Worm (Caenorhabditis elegans) whole organism, L1 larva: Measurements from ENCODE around the gene phb-2.

Experiments
- C16A3.4 ChIP-seq: fragments of 150-350 bp; optimal IDR thresholded peaks from 2 replicates; lab custom pipeline; 2014; ENCODE audit warnings: missing biosample characterization, missing genetic modification characterization
- F16B12.6 ChIP-seq: fragments of 150-350 bp; optimal IDR thresholded peaks from 2 replicates; lab custom pipeline; 2014; ENCODE audit warnings: missing biosample characterization, missing genetic modification characterization
- Y116A8C.19 ChIP-seq: sonication (generic microtip); optimal IDR thresholded peaks from 2 replicates; lab custom pipeline; 2016; ENCODE audit warnings: missing compliant biosample characterization, missing genetic modification characterization, borderline replicate concordance
- ama-1 ChIP-seq: fragments of 150-350 bp; optimal IDR thresholded peaks from 2 replicates; lab custom pipeline; 2014
- blmp-1 ChIP-seq: fragments of 150-350 bp; optimal IDR thresholded peaks from 2 replicates; lab custom pipeline; 2014; ENCODE audit warnings: missing biosample characterization, missing genetic modification characterization
- ceh-8 ChIP-seq: fragments of 200-800 bp; sonication (Bioruptor generic); optimal IDR thresholded peaks from 2 replicates; lab custom pipeline; 2018; ENCODE audit warnings: mild to moderate bottlenecking, missing genetic modification characterization, moderate library complexity, missing compliant biosample characterization
- ceh-88 ChIP-seq: fragments of 200-800 bp; sonication (Bioruptor generic); IDR thresholded peaks from 2 replicates; pipeline ENCODE4 v1.3.6; 2022; ENCODE audit warnings: missing genetic modification characterization, missing compliant biosample characterization
- ces-1 ChIP-seq: fragments of 150-350 bp; optimal IDR thresholded peaks from 2 replicates; lab custom pipeline; 2014; ENCODE audit warnings: missing biosample characterization, missing genetic modification reagents, missing genetic modification characterization
- dpl-1 ChIP-seq, 3 experiments: fragments of 150-350 bp in 2 of 3; sonication (generic microtip) in 1 of 3; optimal IDR thresholded peaks; 2 replicates each; lab custom pipeline; 2014 to 2017; ENCODE audit warnings: missing biosample characterization in 3 of 3, missing genetic modification characterization in 3 of 3, missing genetic modification reagents in 3 of 3
- egl-13 ChIP-seq: sonication (generic microtip); optimal IDR thresholded peaks from 2 replicates; lab custom pipeline; 2016; ENCODE audit warnings: missing genotype, missing genetic modification reagents, missing genetic modification characterization, missing compliant biosample characterization
- elt-2 ChIP-seq: sonication (generic microtip); optimal IDR thresholded peaks from 2 replicates; lab custom pipeline; 2016; ENCODE audit warnings: missing genetic modification characterization, mild to moderate bottlenecking, inconsistent platforms, missing compliant biosample characterization, missing genetic modification reagents
- fkh-10 ChIP-seq: sonication (generic microtip); optimal IDR thresholded peaks from 2 replicates; lab custom pipeline; 2017; ENCODE audit warnings: missing biosample characterization, missing genetic modification reagents, missing genetic modification characterization
- fkh-8 ChIP-seq: sonication (generic microtip); optimal IDR thresholded peaks from 2 replicates; lab custom pipeline; 2016; ENCODE audit warnings: mild to moderate bottlenecking, missing genetic modification characterization, missing compliant biosample characterization
- grh-1 ChIP-seq: fragments of 200-800 bp; sonication (Bioruptor generic); IDR thresholded peaks from 2 replicates; pipeline ENCODE4 v1.3.6; 2022; ENCODE audit warnings: missing genetic modification reagents, missing genetic modification characterization, missing compliant biosample characterization
- hpl-2 ChIP-seq: fragments of 150-350 bp; optimal IDR thresholded peaks from 2 replicates; lab custom pipeline; 2014; ENCODE audit warnings: missing biosample characterization, missing genetic modification reagents, missing genetic modification characterization
- irx-1 ChIP-seq: sonication (generic microtip); optimal IDR thresholded peaks from 2 replicates; lab custom pipeline; 2016; ENCODE audit warnings: missing genetic modification characterization, missing compliant biosample characterization
- isw-1 ChIP-seq: fragments of 200-800 bp; sonication (Bioruptor generic); IDR thresholded peaks from 2 replicates; pipeline ENCODE4 v1.3.6; 2022; ENCODE audit warnings: missing genetic modification characterization, missing compliant biosample characterization
- lin-14 ChIP-seq: fragments of 200-800 bp; sonication (Bioruptor generic); optimal IDR thresholded peaks from 2 replicates; lab custom pipeline; 2018; ENCODE audit warnings: mild to moderate bottlenecking, missing genetic modification characterization, moderate library complexity, missing compliant biosample characterization
- lin-15B ChIP-seq: fragments of 150-350 bp; sonication (generic microtip); optimal IDR thresholded peaks from 3 replicates; lab custom pipeline; 2014; ENCODE audit warnings: missing biosample characterization, missing genetic modification characterization
- lin-35 ChIP-seq, 2 experiments: fragments of 150-350 bp; optimal IDR thresholded peaks; 2 replicates each; lab custom pipeline; 2014; ENCODE audit warnings: missing biosample characterization in 2 of 2, missing genetic modification characterization in 2 of 2, missing genetic modification reagents in 2 of 2
- lir-3 ChIP-seq: sonication (generic microtip); optimal IDR thresholded peaks from 2 replicates; lab custom pipeline; 2016; ENCODE audit warnings: mild to moderate bottlenecking, missing genetic modification characterization, moderate library complexity, missing compliant biosample characterization; ENCODE audit not compliant: poor library complexity
- lsy-2 ChIP-seq, 2 experiments: fragments of 150-350 bp; optimal IDR thresholded peaks; 2 replicates each; lab custom pipeline; 2014; ENCODE audit warnings: missing biosample characterization in 2 of 2, missing genetic modification characterization in 2 of 2
- mdl-1 ChIP-seq, 2 experiments: fragments of 150-350 bp; optimal IDR thresholded peaks; 2 replicates each; lab custom pipeline; 2014 to 2017; ENCODE audit warnings: missing biosample characterization in 2 of 2, missing genetic modification characterization in 2 of 2, inconsistent platforms in 1 of 2
- mep-1 ChIP-seq: fragments of 150-350 bp; optimal IDR thresholded peaks from 2 replicates; lab custom pipeline; 2014; ENCODE audit warnings: missing biosample characterization, missing genetic modification characterization
- nhr-19 ChIP-seq: fragments of 200-800 bp; sonication (Bioruptor generic); conservative IDR thresholded peaks from 2 replicates; pipeline ENCODE4 v1.3.6; 2022; ENCODE audit warnings: missing genetic modification characterization, missing compliant biosample characterization
- nhr-20 ChIP-seq: sonication (generic microtip); optimal IDR thresholded peaks from 2 replicates; lab custom pipeline; 2016; ENCODE audit warnings: mild to moderate bottlenecking, missing genetic modification characterization, missing compliant biosample characterization
- nhr-237 ChIP-seq: fragments of 150-350 bp; optimal IDR thresholded peaks from 2 replicates; lab custom pipeline; 2014; ENCODE audit warnings: missing biosample characterization, missing genetic modification characterization
- nhr-47 ChIP-seq: sonication (generic microtip); optimal IDR thresholded peaks from 2 replicates; lab custom pipeline; 2016; ENCODE audit warnings: mild to moderate bottlenecking, missing genetic modification characterization, moderate library complexity, missing compliant biosample characterization
- nhr-71 ChIP-seq: sonication (generic microtip); optimal IDR thresholded peaks from 2 replicates; lab custom pipeline; 2016; ENCODE audit warnings: mild to moderate bottlenecking, missing genetic modification characterization, moderate library complexity, missing compliant biosample characterization
- nhr-77 ChIP-seq: fragments of 150-350 bp; optimal IDR thresholded peaks from 2 replicates; lab custom pipeline; 2014; ENCODE audit warnings: missing biosample characterization, missing genetic modification characterization
- nhr-84 ChIP-seq: sonication (generic microtip); optimal IDR thresholded peaks from 2 replicates; lab custom pipeline; 2017; ENCODE audit warnings: missing biosample characterization, missing genetic modification characterization
- nhr-85 ChIP-seq: sonication (generic microtip); peaks from one replicate; lab custom pipeline; 2016; ENCODE audit warnings: missing genetic modification characterization, inconsistent platforms, missing compliant biosample characterization
- pax-3 ChIP-seq: fragments of 200-800 bp; sonication (Bioruptor generic); optimal IDR thresholded peaks from 2 replicates; lab custom pipeline; 2018; ENCODE audit warnings: mild to moderate bottlenecking, missing genetic modification characterization, moderate library complexity, missing compliant biosample characterization
- pqm-1 ChIP-seq: sonication (generic microtip); optimal IDR thresholded peaks from 3 replicates; lab custom pipeline; 2017; ENCODE audit warnings: missing biosample characterization, missing genetic modification characterization
- skn-1 ChIP-seq: fragments of 150-350 bp; optimal IDR thresholded peaks from 2 replicates; lab custom pipeline; 2014; ENCODE audit warnings: missing biosample characterization, missing genetic modification characterization
- snu-23 ChIP-seq: sonication (generic microtip); optimal IDR thresholded peaks from 2 replicates; lab custom pipeline; 2016; ENCODE audit warnings: missing genetic modification characterization, missing compliant biosample characterization
- sox-4 ChIP-seq: sonication (generic microtip); optimal IDR thresholded peaks from 2 replicates; lab custom pipeline; 2016; ENCODE audit warnings: missing genetic modification characterization, missing compliant biosample characterization
- sup-37 ChIP-seq: fragments of 200-800 bp; sonication (Bioruptor generic); optimal IDR thresholded peaks from 2 replicates; lab custom pipeline; 2018; ENCODE audit warnings: mild to moderate bottlenecking, missing genetic modification characterization, missing compliant biosample characterization
- swsn-7 ChIP-seq: sonication (generic microtip); optimal IDR thresholded peaks from 2 replicates; lab custom pipeline; 2016; ENCODE audit warnings: missing genetic modification characterization, missing compliant biosample characterization
- tbx-2 ChIP-seq: sonication (generic microtip); optimal IDR thresholded peaks from 2 replicates; lab custom pipeline; 2016; ENCODE audit warnings: missing genetic modification characterization, missing compliant biosample characterization
- unc-62 ChIP-seq: fragments of 150-350 bp; optimal IDR thresholded peaks from 2 replicates; lab custom pipeline; 2014; ENCODE audit warnings: missing biosample characterization, missing genetic modification reagents, missing genetic modification characterization
- unc-98 ChIP-seq: fragments of 200-800 bp; sonication (Bioruptor generic); IDR thresholded peaks from 2 replicates; pipeline ENCODE4 v1.3.6; 2022; ENCODE audit warnings: missing genetic modification characterization, missing compliant biosample characterization
- vab-15 ChIP-seq: sonication (generic microtip); optimal IDR thresholded peaks from 2 replicates; lab custom pipeline; 2017; ENCODE audit warnings: missing genotype, mild to moderate bottlenecking, missing genetic modification characterization, missing compliant biosample characterization

Gene phb-2

DNA sequence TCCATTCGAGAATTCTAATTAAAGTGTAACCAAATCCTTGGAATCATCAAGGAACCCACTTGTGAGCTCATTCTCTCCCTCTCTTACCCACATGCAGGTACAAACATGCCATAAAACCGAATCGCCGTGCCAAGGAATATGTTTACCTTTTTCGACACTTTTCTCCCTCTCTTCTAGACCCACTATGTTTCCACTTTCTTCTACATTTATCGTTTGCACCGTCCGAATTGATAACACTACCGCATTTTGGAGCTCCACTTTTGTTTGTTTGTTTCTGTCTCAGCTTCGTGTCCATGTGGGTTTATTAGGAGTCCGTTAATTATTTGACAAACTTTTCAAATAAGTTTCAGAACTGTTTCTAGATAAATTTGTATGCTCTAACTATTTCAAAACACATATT lies 30.7 kb downstream of the phb-2 start:
- TF ChIP-seq ces-1 (GFP tag; lab: Kevin White, UChicago) = no peak
- TF ChIP-seq nhr-71 (tag; lab: Kevin White, UChicago) = no peak
- peak; percentile 38 for TF ChIP-seq elt-2 (tag; lab: Kevin White, UChicago)
- no peak for TF ChIP-seq pax-3 (tag; lab: Kevin White, UChicago)
- no peak for TF ChIP-seq blmp-1 (tag; lab: Kevin White, UChicago)
- no peak for TF ChIP-seq nhr-85 (tag; lab: Kevin White, UChicago)
- TF ChIP-seq dpl-1 (GFP tag; optimal IDR thresholded peaks at IDR 0.05; lab: Kevin White, UChicago) = no peak
- TF ChIP-seq lsy-2 (tag; optimal IDR thresholded peaks at IDR 0.05; lab: Kevin White, UChicago) = no peak
- no peak for TF ChIP-seq unc-62 (GFP tag; lab: Kevin White, UChicago)

DNA sequence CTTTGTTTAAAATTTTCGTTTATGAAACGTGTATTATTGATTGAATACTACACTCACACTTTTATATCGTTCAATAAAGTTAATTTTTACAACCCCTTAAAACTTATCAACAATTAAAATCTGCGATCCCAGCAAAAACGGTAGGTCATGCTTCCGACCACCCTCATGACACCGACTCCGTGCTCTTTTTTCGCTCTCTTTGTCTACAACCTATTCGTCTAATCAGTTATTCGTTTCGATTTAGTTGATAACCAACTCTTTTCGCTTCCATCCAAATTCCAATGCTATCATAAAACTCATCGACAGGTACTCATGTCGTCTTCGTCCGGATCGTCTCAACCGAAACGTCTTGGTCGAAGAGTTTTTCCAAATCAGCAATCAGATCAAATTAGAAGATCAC lies 31.9 kb downstream of the phb-2 start, which contains the start of gene F13H8.1:
Gene F13H8.1 (plus strand): TSS at position 311 of the 400 bp plus-strand sequence.
- TF ChIP-seq elt-2 (tag; lab: Kevin White, UChicago) = peak; percentile 54
- TF ChIP-seq lin-35 (GFP tag; optimal IDR thresholded peaks at IDR 0.05; lab: Kevin White, UChicago) = peak in 1 of 2 experiments; percentile 8
- TF ChIP-seq pqm-1 (tag; lab: Kevin White, UChicago) = peak; percentile 29
- no peak for TF ChIP-seq nhr-85 (tag; lab: Kevin White, UChicago)
- TF ChIP-seq lir-3 (tag; lab: Kevin White, UChicago) = no peak
- TF ChIP-seq isw-1 (GFP tag; lab: Robert Waterston, UW) = no peak
- no peak for TF ChIP-seq C16A3.4 (tag; lab: Kevin White, UChicago)

DNA sequence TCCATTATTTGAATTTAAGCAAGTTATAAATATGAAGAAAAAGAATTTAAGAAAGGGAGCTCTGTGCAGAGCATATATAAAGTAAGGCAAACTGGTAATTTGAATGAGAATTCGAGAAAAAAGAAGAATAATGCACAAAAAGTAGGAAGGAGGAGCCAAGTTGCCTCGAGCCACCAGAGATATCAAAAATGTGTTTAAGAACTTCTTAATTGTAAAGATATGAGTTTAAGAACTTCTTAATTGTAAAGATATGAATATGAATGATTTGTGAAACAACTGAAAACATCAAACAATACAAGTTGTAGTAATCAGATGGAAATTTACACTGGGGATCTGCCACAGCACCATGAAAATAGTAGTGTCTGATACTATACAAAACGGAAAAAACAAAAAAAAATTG lies 35.7 kb downstream of the phb-2 start, which contains the start of gene F13H8.6:
Gene F13H8.6 (minus strand): TSS at position 101 of the 400 bp plus-strand sequence.
- no peak for TF ChIP-seq dpl-1 (GFP tag; optimal IDR thresholded peaks at IDR 0.05; lab: Kevin White, UChicago)
- TF ChIP-seq egl-13 (tag; lab: Kevin White, UChicago) = no peak
- TF ChIP-seq lsy-2 (tag; optimal IDR thresholded peaks at IDR 0.05; lab: Kevin White, UChicago) = no peak
- no peak for TF ChIP-seq ceh-88 (GFP tag; lab: Robert Waterston, UW)
- TF ChIP-seq, all 84 proteins: peak for 0

DNA sequence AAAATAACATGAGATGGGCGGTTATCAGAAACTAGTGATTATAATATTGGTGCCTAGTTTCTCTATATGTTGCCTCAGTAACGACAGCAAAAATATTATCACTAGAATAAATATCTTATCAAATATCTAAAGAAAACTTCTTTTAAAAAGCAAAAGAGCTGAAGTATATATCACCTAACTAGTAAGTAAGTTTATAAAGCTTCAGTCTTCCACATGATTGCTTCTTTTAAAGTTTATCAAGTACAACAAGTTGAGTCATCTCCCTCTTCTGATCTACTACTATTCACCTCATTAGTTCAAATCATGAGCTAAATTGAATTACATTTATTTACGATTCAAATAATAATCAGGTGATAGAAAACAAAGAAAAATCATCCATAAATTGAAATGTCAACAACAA lies 36.9 kb downstream of the phb-2 start:
- TF ChIP-seq swsn-7 (peak; percentile 5), irx-1 (tag; lab: Kevin White, UChicago) (no peak), sox-4 (tag; lab: Kevin White, UChicago) (no peak), ceh-8 (GFP tag; lab: Kevin White, UChicago) (peak; percentile 87), nhr-19 (GFP tag; lab: Robert Waterston, UW) (peak; percentile 3; the same call in 1 of the 2 replicates), fkh-8 (tag; lab: Kevin White, UChicago) (peak; percentile 13), nhr-71 (tag; lab: Kevin White, UChicago) (peak; percentile 55), unc-98 (GFP tag; lab: Robert Waterston, UW) (no peak), lsy-2 (tag; optimal IDR thresholded peaks at IDR 0.05; lab: Kevin White, UChicago) (peak; percentile 1 to 32)

DNA sequence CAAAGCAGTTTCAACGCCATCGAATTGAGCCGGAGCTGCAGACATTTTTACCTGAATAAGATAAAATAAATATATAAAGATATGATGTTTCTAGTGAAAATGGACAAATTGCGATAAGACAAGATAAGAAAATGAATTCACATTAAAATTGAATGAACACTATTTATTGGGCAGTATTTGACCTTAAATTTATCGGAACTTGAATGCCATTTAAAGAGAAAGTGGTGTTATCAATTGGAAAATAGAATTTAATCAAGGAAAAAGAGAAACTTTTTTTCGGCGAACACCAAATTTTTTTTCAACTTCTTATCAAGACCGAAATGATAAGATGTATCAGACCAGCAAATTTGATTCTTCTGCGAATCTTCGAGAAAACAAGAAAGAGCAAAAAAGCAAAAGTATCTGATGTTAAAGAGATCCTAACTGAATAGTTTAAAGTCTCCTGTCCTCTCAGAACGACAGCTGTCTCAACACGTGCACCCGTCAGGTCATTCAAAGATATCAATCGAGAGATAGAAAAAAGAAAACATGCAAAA lies 38.9 kb downstream of the phb-2 start, which contains the start of gene upb-1:
Gene upb-1 (minus strand): TSS at position 51 of the 536 bp plus-strand sequence.
- TF ChIP-seq nhr-237 (tag; lab: Kevin White, UChicago) (no peak), fkh-8 (tag; lab: Kevin White, UChicago) (no peak), ama-1 (lab: Kevin White, UChicago) (no peak), vab-15 (tag; lab: Kevin White, UChicago) (no peak), irx-1 (tag; lab: Kevin White, UChicago) (no peak), nhr-71 (tag; lab: Kevin White, UChicago) (peak; percentile 82), nhr-20 (tag; lab: Kevin White, UChicago) (peak; percentile 52), nhr-77 (tag; lab: Kevin White, UChicago) (no peak), lin-15B (no peak), skn-1 (tag; lab: Kevin White, UChicago) (no peak), F16B12.6 (no peak), nhr-47 (peak; percentile 3), fkh-10 (no peak), lin-14 (GFP tag; lab: Kevin White, UChicago) (peak; percentile 72), sup-37 (no peak), nhr-84 (tag; lab: Kevin White, UChicago) (no peak), sox-4 (tag; lab: Kevin White, UChicago) (no peak), hpl-2 (GFP tag; lab: Kevin White, UChicago) (no peak), snu-23 (GFP tag; lab: Kevin White, UChicago) (peak; percentile 55), tbx-2 (no peak), Y116A8C.19 (no peak), egl-13 (tag; lab: Kevin White, UChicago) (no peak), grh-1 (GFP tag; lab: Robert Waterston, UW) (no peak), mdl-1 (tag; optimal IDR thresholded peaks at IDR 0.05; lab: Kevin White, UChicago) (peak in 1 of 2 experiments; percentile 64), pax-3 (tag; lab: Kevin White, UChicago) (no peak), mep-1 (tag; lab: Kevin White, UChicago) (peak; percentile 21)
